Fruit fly (Drosophila melanogaster) whole organism, embryonic: ENCODE data around the gene ZnT77C.
A peak's percentile ranks its signal among the peaks of the same experiment; 100 is the strongest.

ENCODE experiments used
- ATbp ChIP-seq: fragments of 200-800 bp; sonication (Bioruptor generic); optimal IDR thresholded peaks from 2 replicates; lab custom pipeline; 2017; ENCODE audit warnings: missing biosample characterization, mild to moderate bottlenecking, missing genetic modification characterization, missing genetic modification reagents
- Atf6 ChIP-seq: fragments of 200-800 bp; sonication (Bioruptor generic); IDR thresholded peaks from 2 replicates; pipeline ENCODE4 v1.3.6; 2022; ENCODE audit warnings: missing biosample characterization, missing genetic modification characterization
- B-H2 ChIP-seq: fragments of 200-800 bp; sonication (Bioruptor generic); optimal IDR thresholded peaks from 2 replicates; lab custom pipeline; 2018; ENCODE audit warnings: missing biosample characterization, mild to moderate bottlenecking, missing genetic modification characterization
- C15 ChIP-seq: fragments of 200-800 bp; sonication (Bioruptor generic); IDR thresholded peaks from 3 replicates; pipeline ENCODE4 v1.3.6; 2022; ENCODE audit warnings: missing biosample characterization, missing genetic modification characterization
- CG10565 ChIP-seq: fragments of 200-800 bp; sonication (Bioruptor generic); optimal IDR thresholded peaks from 3 replicates; lab custom pipeline; 2016; ENCODE audit warnings: missing biosample characterization, mild to moderate bottlenecking, missing genetic modification characterization
- CG11085 ChIP-seq: fragments of 200-800 bp; sonication (Bioruptor generic); IDR thresholded peaks from 2 replicates; pipeline ENCODE4 v1.3.6; 2022; ENCODE audit warnings: missing biosample characterization, missing genetic modification characterization
- CG11695 ChIP-seq: fragments of 200-800 bp; sonication (Bioruptor generic); IDR thresholded peaks from 3 replicates; pipeline ENCODE4 v1.3.6; 2022; ENCODE audit warnings: missing biosample characterization, missing genetic modification characterization
- CG14050 ChIP-seq: fragments of 200-800 bp; sonication (Bioruptor generic); IDR thresholded peaks from 3 replicates; pipeline ENCODE4 v1.3.6; 2022; ENCODE audit warnings: missing biosample characterization, missing genetic modification characterization
- CG15073 ChIP-seq: fragments of 200-800 bp; sonication (Bioruptor generic); optimal IDR thresholded peaks from 2 replicates; lab custom pipeline; 2016; ENCODE audit warnings: missing biosample characterization, missing genetic modification characterization
- CG15601 ChIP-seq: fragments of 200-800 bp; sonication (Bioruptor generic); optimal IDR thresholded peaks from 3 replicates; lab custom pipeline; 2019; ENCODE audit warnings: missing biosample characterization, mild to moderate bottlenecking, missing genetic modification characterization, moderate library complexity
- CG2712 ChIP-seq: fragments of 200-800 bp; optimal IDR thresholded peaks from 3 replicates; lab custom pipeline; 2019; ENCODE audit warnings: missing biosample characterization, mild to moderate bottlenecking, missing genetic modification characterization, moderate library complexity
- CG30020 ChIP-seq: fragments of 200-800 bp; optimal IDR thresholded peaks from 2 replicates; lab custom pipeline; 2019; ENCODE audit warnings: missing biosample characterization, mild to moderate bottlenecking, missing genetic modification characterization, moderate library complexity
- CG31441 ChIP-seq: fragments of 200-800 bp; sonication (Bioruptor generic); IDR thresholded peaks from 2 replicates; pipeline ENCODE4 v1.3.6; 2022; ENCODE audit warnings: missing biosample characterization, missing genetic modification characterization
- CG3995 ChIP-seq: fragments of 200-800 bp; sonication (Bioruptor generic); optimal IDR thresholded peaks from 3 replicates; lab custom pipeline; 2016; ENCODE audit warnings: missing biosample characterization, missing genetic modification characterization
- CG4617 ChIP-seq: fragments of 200-800 bp; sonication (Bioruptor generic); optimal IDR thresholded peaks from 3 replicates; lab custom pipeline; 2016; ENCODE audit warnings: missing biosample characterization, missing genetic modification characterization, borderline replicate concordance
- CG5180 ChIP-seq: fragments of 200-800 bp; sonication (Bioruptor generic); optimal IDR thresholded peaks from 3 replicates; lab custom pipeline; 2017; ENCODE audit warnings: missing biosample characterization, missing genetic modification characterization, mild to moderate bottlenecking, moderate library complexity, missing genetic modification reagents
- CG7745 ChIP-seq: fragments of 200-800 bp; sonication (Bioruptor generic); optimal IDR thresholded peaks from 2 replicates; lab custom pipeline; 2018; ENCODE audit warnings: missing biosample characterization, mild to moderate bottlenecking, missing genetic modification characterization, moderate library complexity
- CG9609 ChIP-seq: fragments of 200-800 bp; sonication (Bioruptor generic); optimal IDR thresholded peaks from 3 replicates; lab custom pipeline; 2016; ENCODE audit warnings: missing biosample characterization, missing genetic modification characterization
- CTCF ChIP-seq: fragments of 200-800 bp; sonication (Bioruptor generic); optimal IDR thresholded peaks from 2 replicates; lab custom pipeline; 2017; ENCODE audit warnings: missing biosample characterization, mild to moderate bottlenecking, missing genetic modification characterization, moderate library complexity
- D19A ChIP-seq: fragments of 200-800 bp; optimal IDR thresholded peaks from 3 replicates; lab custom pipeline; 2019; ENCODE audit warnings: missing biosample characterization, mild to moderate bottlenecking, missing genetic modification characterization, moderate library complexity
- Doc2 ChIP-seq: fragments of 200-800 bp; sonication (Bioruptor generic); IDR thresholded peaks from 2 replicates; pipeline ENCODE4 v1.3.6; 2022; ENCODE audit warnings: missing biosample characterization, missing genetic modification characterization
- Dp ChIP-seq: fragments of 200-800 bp; sonication (Bioruptor generic); optimal IDR thresholded peaks from 2 replicates; lab custom pipeline; 2018; ENCODE audit warnings: missing biosample characterization, mild to moderate bottlenecking, missing genetic modification characterization, moderate library complexity
- E2f1 ChIP-seq: fragments of 200-800 bp; sonication (Bioruptor generic); IDR thresholded peaks from 2 replicates; pipeline ENCODE4 v1.3.6; 2022; ENCODE audit warnings: missing biosample characterization, missing genetic modification characterization
- HHEX ChIP-seq: fragments of 200-800 bp; sonication (Bioruptor generic); optimal IDR thresholded peaks from 3 replicates; lab custom pipeline; 2017; ENCODE audit warnings: missing biosample characterization, mild to moderate bottlenecking, missing genetic modification characterization, missing genetic modification reagents
- Lhr ChIP-seq: fragments of 200-800 bp; sonication (Bioruptor generic); optimal IDR thresholded peaks from 3 replicates; lab custom pipeline; 2017; ENCODE audit warnings: mild to moderate bottlenecking, missing biosample characterization, missing genetic modification reagents, missing genetic modification characterization
- MBD-R2 ChIP-seq: fragments of 200-800 bp; sonication (Bioruptor generic); IDR thresholded peaks from 2 replicates; pipeline ENCODE4 v1.3.6; 2022; ENCODE audit warnings: missing biosample characterization, missing genetic modification characterization
- NC2β ChIP-seq: fragments of 200-800 bp; sonication (Bioruptor generic); optimal IDR thresholded peaks from 2 replicates; lab custom pipeline; 2016; ENCODE audit warnings: missing biosample characterization, missing genetic modification characterization
- NfI ChIP-seq: fragments of 200-800 bp; sonication (Bioruptor generic); optimal IDR thresholded peaks from 3 replicates; lab custom pipeline; 2018; ENCODE audit warnings: missing biosample characterization, mild to moderate bottlenecking, missing genetic modification characterization, moderate library complexity
- Opbp ChIP-seq: fragments of 200-800 bp; sonication (Bioruptor generic); IDR thresholded peaks from 3 replicates; pipeline ENCODE4 v1.3.6; 2022; ENCODE audit warnings: missing biosample characterization, missing genetic modification characterization; ENCODE audit not compliant: partially characterized antibody
- Poxn ChIP-seq: fragments of 200-800 bp; sonication (Bioruptor generic); IDR thresholded peaks from 2 replicates; pipeline ENCODE4 v1.3.6; 2022; ENCODE audit warnings: missing biosample characterization, missing genetic modification characterization
- ab ChIP-seq: fragments of 200-800 bp; sonication (Bioruptor generic); optimal IDR thresholded peaks from 2 replicates; lab custom pipeline; 2016; ENCODE audit warnings: missing biosample characterization, missing genetic modification characterization
- cato ChIP-seq: fragments of 200-800 bp; sonication (Bioruptor generic); optimal IDR thresholded peaks from 2 replicates; lab custom pipeline; 2016; ENCODE audit warnings: missing biosample characterization, missing genetic modification characterization, borderline replicate concordance
- chn ChIP-seq: fragments of 200-800 bp; sonication (Bioruptor generic); optimal IDR thresholded peaks from 2 replicates; lab custom pipeline; 2016; ENCODE audit warnings: missing biosample characterization, missing genetic modification characterization
- crp ChIP-seq, 2 experiments: fragments of 200-800 bp; sonication (Bioruptor generic); optimal IDR thresholded peaks; 2 replicates in 1 of 2; 3 replicates in 1 of 2; lab custom pipeline; 2017; ENCODE audit warnings: missing biosample characterization in 2 of 2, missing genetic modification characterization in 2 of 2, mild to moderate bottlenecking in 1 of 2, moderate library complexity in 1 of 2
- danr ChIP-seq: fragments of 200-800 bp; sonication (Bioruptor generic); IDR thresholded peaks from 2 replicates; pipeline ENCODE4 v1.3.6; 2022; ENCODE audit warnings: missing biosample characterization, missing genetic modification characterization
- disco-r ChIP-seq: fragments of 200-800 bp; sonication (Bioruptor generic); optimal IDR thresholded peaks from 2 replicates; lab custom pipeline; 2016; ENCODE audit warnings: missing biosample characterization, missing genetic modification characterization
- ems ChIP-seq: fragments of 200-800 bp; sonication (Bioruptor generic); optimal IDR thresholded peaks from 3 replicates; lab custom pipeline; 2016; ENCODE audit warnings: missing biosample characterization, missing genetic modification characterization
- fu2 ChIP-seq: fragments of 200-800 bp; sonication (Bioruptor generic); optimal IDR thresholded peaks from 2 replicates; lab custom pipeline; 2016; ENCODE audit warnings: missing biosample characterization, missing genetic modification characterization
- gcm ChIP-seq: fragments of 200-800 bp; sonication (Bioruptor generic); optimal IDR thresholded peaks from 2 replicates; lab custom pipeline; 2019; ENCODE audit warnings: missing biosample characterization, mild to moderate bottlenecking, missing genetic modification characterization, moderate library complexity
- grn ChIP-seq: fragments of 200-800 bp; sonication (Bioruptor generic); optimal IDR thresholded peaks from 3 replicates; lab custom pipeline; 2017; ENCODE audit warnings: missing biosample characterization, missing genetic modification characterization
- ind ChIP-seq: fragments of 200-800 bp; sonication (Bioruptor generic); optimal IDR thresholded peaks from 3 replicates; lab custom pipeline; 2016; ENCODE audit warnings: missing biosample characterization, missing genetic modification characterization
- jigr1 ChIP-seq: fragments of 200-800 bp; sonication (Bioruptor generic); IDR thresholded peaks from 3 replicates; pipeline ENCODE4 v1.3.6; 2022; ENCODE audit warnings: missing biosample characterization, missing genetic modification characterization
- ken ChIP-seq: fragments of 200-800 bp; sonication (Bioruptor generic); IDR thresholded peaks from 3 replicates; pipeline ENCODE4 v1.3.6; 2022; ENCODE audit warnings: missing biosample characterization, missing genetic modification characterization
- lab ChIP-seq: fragments of 200-800 bp; sonication (Bioruptor generic); optimal IDR thresholded peaks from 3 replicates; lab custom pipeline; 2017; ENCODE audit warnings: missing biosample characterization, missing genetic modification characterization, mild to moderate bottlenecking, moderate library complexity, missing genetic modification reagents
- psq ChIP-seq: fragments of 200-800 bp; sonication (Bioruptor generic); optimal IDR thresholded peaks from 2 replicates; lab custom pipeline; 2017; ENCODE audit warnings: missing biosample characterization, missing genetic modification characterization
- slbo ChIP-seq: fragments of 200-800 bp; sonication (Bioruptor generic); IDR thresholded peaks from 2 replicates; pipeline ENCODE4 v1.3.6; 2022; ENCODE audit warnings: missing biosample characterization, missing genetic modification characterization
- so ChIP-seq: fragments of 200-800 bp; sonication (Bioruptor generic); IDR thresholded peaks from 3 replicates; pipeline ENCODE4 v1.3.6; 2022; ENCODE audit warnings: missing biosample characterization, missing genetic modification characterization
- sob ChIP-seq: fragments of 200-800 bp; sonication (Bioruptor generic); IDR thresholded peaks from 2 replicates; pipeline ENCODE4 v1.3.6; 2022; ENCODE audit warnings: missing biosample characterization, missing genetic modification characterization
- tap ChIP-seq: fragments of 200-800 bp; optimal IDR thresholded peaks from 3 replicates; lab custom pipeline; 2019; ENCODE audit warnings: missing biosample characterization, mild to moderate bottlenecking, missing genetic modification characterization, moderate library complexity
- tup ChIP-seq: fragments of 200-800 bp; sonication (Bioruptor generic); optimal IDR thresholded peaks from 2 replicates; lab custom pipeline; 2016; ENCODE audit warnings: missing biosample characterization, mild to moderate bottlenecking, missing genetic modification characterization, moderate library complexity
- zf30C ChIP-seq: fragments of 200-800 bp; sonication (Bioruptor generic); optimal IDR thresholded peaks from 3 replicates; lab custom pipeline; 2018; ENCODE audit warnings: missing biosample characterization, mild to moderate bottlenecking, missing genetic modification characterization

ZnT77C gene

dm6 chr3L:20526196-20526740 is 31.5 kb upstream of the ZnT77C start, which contains the start of gene Nubp2 (continued):
- TF ChIP-seq grn (GFP tag; lab: Kevin White, UChicago) (peak; percentile 83), jigr1 (peak; percentile 79; the same call in 2 of the 3 replicates), zf30C (GFP tag; lab: Kevin White, UChicago) (peak; percentile 4), gcm (peak; percentile 92), psq (GFP tag; lab: Kevin White, UChicago) (peak; percentile 85), CTCF (peak; percentile 49), fu2 (GFP tag; lab: Kevin White, UChicago) (peak; percentile 94), Lhr (GFP tag; lab: Kevin White, UChicago) (peak; percentile 88), CG30020 (tag; lab: Kevin White, UChicago) (peak; percentile 91), ab (GFP tag; lab: Kevin White, UChicago) (peak; percentile 73), so (peak; percentile 87), ems (GFP tag; lab: Kevin White, UChicago) (peak; percentile 94), chn (GFP tag; lab: Kevin White, UChicago) (peak; percentile 94), CG14050 (GFP tag; lab: Robert Waterston, UW) (peak; percentile 88), B-H2 (GFP tag; lab: Kevin White, UChicago) (peak; percentile 96), CG15073 (GFP tag; lab: Kevin White, UChicago) (peak; percentile 78), ken (GFP tag; lab: Robert Waterston, UW) (peak; percentile 92), slbo (peak; percentile 96), CG10565 (GFP tag; lab: Kevin White, UChicago) (peak; percentile 78), CG7745 (tag; lab: Kevin White, UChicago) (no peak), CG3995 (GFP tag; lab: Kevin White, UChicago) (peak; percentile 96), CG31441 (peak; percentile 98), Atf6 (GFP tag; lab: Robert Waterston, UW) (peak; percentile 94), CG2712 (tag; lab: Kevin White, UChicago) (peak; percentile 97), HHEX (GFP tag; lab: Kevin White, UChicago) (peak; percentile 94), CG4617 (GFP tag; lab: Kevin White, UChicago) (peak; percentile 94), Opbp (GFP tag; lab: Robert Waterston, UW) (no peak), Poxn (GFP tag; lab: Robert Waterston, UW) (peak; percentile 81), disco-r (peak; percentile 82), danr (GFP tag; lab: Robert Waterston, UW) (peak; percentile 87), CG9609 (GFP tag; lab: Kevin White, UChicago) (peak; percentile 94), sob (GFP tag; lab: Robert Waterston, UW) (peak; percentile 94), E2f1 (GFP tag; lab: Robert Waterston, UW) (peak; percentile 92), ATbp (GFP tag; lab: Kevin White, UChicago) (peak; percentile 88), tap (tag; lab: Kevin White, UChicago) (peak; percentile 89), NC2β (GFP tag; lab: Kevin White, UChicago) (peak; percentile 89), lab (GFP tag; lab: Kevin White, UChicago) (peak; percentile 96), ind (GFP tag; lab: Kevin White, UChicago) (peak; percentile 97), crp (GFP tag; optimal IDR thresholded peaks at IDR 0.05; lab: Kevin White, UChicago) (peak; percentile 92 to 96), Doc2 (GFP tag; lab: Robert Waterston, UW) (no peak; the same call in none of the 2 replicates), cato (peak; percentile 93), CG11695 (GFP tag; lab: Robert Waterston, UW) (peak; percentile 90), tup (GFP tag; lab: Kevin White, UChicago) (peak; percentile 87), CG15601 (tag; lab: Kevin White, UChicago) (peak; percentile 93), C15 (GFP tag; lab: Robert Waterston, UW) (peak; percentile 75; the same call in 2 of the 3 replicates), NfI (GFP tag; lab: Kevin White, UChicago) (peak; percentile 96), CG5180 (GFP tag; lab: Kevin White, UChicago) (peak; percentile 80), MBD-R2 (GFP tag; lab: Robert Waterston, UW) (peak; percentile 81), CG11085 (GFP tag; lab: Robert Waterston, UW) (peak; percentile 90), D19A (peak; percentile 91), Dp (peak; percentile 33)
